Fruit fly (Drosophila melanogaster) whole organism: Measurements from ENCODE around the gene CG2701.

Source experiments
- CG8478 ChIP-seq: fragments of >200 bp; optimal IDR thresholded peaks from 2 replicates; lab custom pipeline; 2018; ENCODE audit warnings: inconsistent platforms
- Dll ChIP-seq: fragments of >200 bp; optimal IDR thresholded peaks from 2 replicates; lab custom pipeline; 2017
- pan ChIP-seq: fragments of >200 bp; optimal IDR thresholded peaks from 2 replicates; lab custom pipeline; 2017
- psq ChIP-seq: fragments of >200 bp; optimal IDR thresholded peaks from 2 replicates; lab custom pipeline; 2017
- usp ChIP-seq: fragments of >200 bp; optimal IDR thresholded peaks from 2 replicates; lab custom pipeline; 2017; ENCODE audit warnings: missing biosample characterization, missing genetic modification characterization, mixed read lengths

- TF ChIP-seq CG8478 (no peak), psq (lab: Kevin White, UChicago) (no peak), pan (lab: Kevin White, UChicago) (no peak), usp (no peak), Dll (lab: Kevin White, UChicago) (no peak)
Observed at dm6 chrX:2685580-2685979, 34.5 kb downstream of the CG2701 start, which contains the start of gene per.
